Fruit fly (Drosophila melanogaster): ENCODE results near the gene beat-Vc.
A peak's percentile ranks its signal among the peaks of the same experiment; 100 is the strongest.

DNA sequence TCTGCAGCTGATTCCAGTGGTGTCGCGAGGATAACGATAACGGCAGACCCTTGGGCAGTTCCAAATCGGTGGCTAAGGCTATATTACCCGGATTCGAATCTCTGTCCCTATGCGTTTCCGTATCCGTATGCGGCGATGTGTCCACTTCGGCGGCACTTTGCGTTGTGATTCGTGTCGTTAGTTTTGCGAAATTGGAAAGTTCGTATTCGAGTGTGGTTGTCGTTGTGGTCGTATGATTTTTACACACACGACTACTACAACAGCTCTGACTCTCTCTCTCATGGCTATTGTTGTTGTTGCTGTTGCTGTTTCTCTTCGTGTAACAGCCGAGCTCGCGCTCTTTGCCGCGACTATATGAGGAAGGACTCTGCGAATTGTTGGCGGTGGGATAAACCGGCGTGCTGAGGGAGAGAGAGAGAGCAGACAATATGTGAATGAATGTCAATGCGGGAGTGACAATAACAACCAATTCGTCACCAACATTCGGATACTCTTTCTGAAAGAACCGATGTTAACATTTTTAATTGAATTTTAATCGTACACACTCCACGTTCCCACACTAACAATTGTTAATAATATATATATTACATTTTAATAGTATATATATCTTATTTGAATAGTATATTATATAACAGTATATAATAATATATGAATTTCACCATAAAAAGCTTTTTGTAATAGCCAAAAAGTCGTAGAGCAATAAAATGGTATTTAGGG is 63.2 kb downstream of the beat-Vc start:
- peak; percentile 36 for TF ChIP-seq fd85E (GFP tag; optimal IDR thresholded peaks at IDR 0.05)
- TF ChIP-seq OdsH (GFP tag; optimal IDR thresholded peaks at IDR 0.05): peak; percentile 47
- peak; percentile 80 for TF ChIP-seq Eip78C (GFP tag)

Data from whole organism, prepupa.